Fruit fly (Drosophila melanogaster) whole organism, embryonic: ENCODE results near the gene CG31406.

Experiments
- CG11247 ChIP-seq: fragments of 200-800 bp; sonication (Bioruptor generic); IDR thresholded peaks from 2 replicates; pipeline ENCODE4 v1.3.6; 2022; ENCODE audit warnings: missing biosample characterization, missing genetic modification characterization
- CG11398 ChIP-seq: fragments of 200-800 bp; sonication (Bioruptor generic); optimal IDR thresholded peaks from 2 replicates; lab custom pipeline; 2016; ENCODE audit warnings: missing biosample characterization, missing genetic modification characterization
- CG13123 ChIP-seq: fragments of 200-800 bp; sonication (Bioruptor generic); optimal IDR thresholded peaks from 2 replicates; lab custom pipeline; 2016; ENCODE audit warnings: missing biosample characterization, missing genetic modification characterization
- CG17328 ChIP-seq: fragments of 200-800 bp; sonication (Bioruptor generic); IDR thresholded peaks from 2 replicates; pipeline ENCODE4 v1.3.6; 2022; ENCODE audit warnings: missing biosample characterization, missing genetic modification characterization
- CG31441 ChIP-seq: fragments of 200-800 bp; sonication (Bioruptor generic); IDR thresholded peaks from 2 replicates; pipeline ENCODE4 v1.3.6; 2022; ENCODE audit warnings: missing biosample characterization, missing genetic modification characterization
- CG3163 ChIP-seq: fragments of 200-800 bp; sonication (Bioruptor generic); optimal IDR thresholded peaks from 3 replicates; lab custom pipeline; 2016; ENCODE audit warnings: missing biosample characterization, missing genetic modification characterization
- CG34224 ChIP-seq: fragments of 200-800 bp; sonication (Bioruptor generic); IDR thresholded peaks from 3 replicates; pipeline ENCODE4 v1.3.6; 2022; ENCODE audit warnings: missing biosample characterization, missing genetic modification characterization; ENCODE audit not compliant: partially characterized antibody
- CG4328 ChIP-seq: fragments of 200-800 bp; sonication (Bioruptor generic); optimal IDR thresholded peaks from 3 replicates; lab custom pipeline; 2017; ENCODE audit warnings: missing biosample characterization, missing genetic modification reagents, missing genetic modification characterization
- CG6254 ChIP-seq: fragments of 200-800 bp; sonication (Bioruptor generic); optimal IDR thresholded peaks from 3 replicates; lab custom pipeline; 2017; ENCODE audit warnings: mild to moderate bottlenecking, missing biosample characterization, missing genetic modification reagents, missing genetic modification characterization
- CG6654 ChIP-seq: fragments of 200-800 bp; sonication (Bioruptor generic); optimal IDR thresholded peaks from 2 replicates; lab custom pipeline; 2017; ENCODE audit warnings: missing biosample characterization, mild to moderate bottlenecking, missing genetic modification characterization
- CG6791 ChIP-seq: fragments of 200-800 bp; sonication (Bioruptor generic); IDR thresholded peaks from 3 replicates; pipeline ENCODE4 v1.3.6; 2022; ENCODE audit warnings: missing biosample characterization, missing genetic modification characterization; ENCODE audit not compliant: partially characterized antibody
- CG8089 ChIP-seq: fragments of 200-800 bp; sonication (Bioruptor generic); optimal IDR thresholded peaks from 3 replicates; lab custom pipeline; 2016; ENCODE audit warnings: missing biosample characterization, missing genetic modification characterization
- CG8924 ChIP-seq: fragments of 200-800 bp; optimal IDR thresholded peaks from 3 replicates; lab custom pipeline; 2019; ENCODE audit warnings: missing biosample characterization, mild to moderate bottlenecking, missing genetic modification characterization, moderate library complexity
- CG9817 ChIP-seq: fragments of 200-800 bp; sonication (Bioruptor generic); optimal IDR thresholded peaks from 2 replicates; lab custom pipeline; 2018; ENCODE audit warnings: missing biosample characterization, mild to moderate bottlenecking, missing genetic modification characterization, moderate library complexity
- D19A ChIP-seq: fragments of 200-800 bp; optimal IDR thresholded peaks from 3 replicates; lab custom pipeline; 2019; ENCODE audit warnings: missing biosample characterization, mild to moderate bottlenecking, missing genetic modification characterization, moderate library complexity
- Dek ChIP-seq: fragments of 200-800 bp; sonication (Bioruptor generic); optimal IDR thresholded peaks from 3 replicates; lab custom pipeline; 2019; ENCODE audit warnings: missing biosample characterization, mild to moderate bottlenecking, missing genetic modification characterization, moderate library complexity
- Ets65A ChIP-seq: fragments of 200-800 bp; sonication (Bioruptor generic); peaks from one replicate; lab custom pipeline; 2016; ENCODE audit warnings: missing biosample characterization, missing genetic modification characterization
- Gug ChIP-seq: fragments of 200-800 bp; sonication (Bioruptor generic); IDR thresholded peaks from 4 replicates; pipeline ENCODE4 v1.3.6; 2022; ENCODE audit warnings: missing biosample characterization, missing genetic modification characterization
- Mad ChIP-seq: fragments of 200-800 bp; sonication (Bioruptor generic); optimal IDR thresholded peaks from 2 replicates; lab custom pipeline; 2016; ENCODE audit warnings: missing biosample characterization, missing genetic modification characterization
- Med ChIP-seq: fragments of 200-800 bp; sonication (Bioruptor generic); peaks from one replicate; lab custom pipeline; 2016; ENCODE audit warnings: missing biosample characterization, missing genetic modification characterization, mild to moderate bottlenecking, inconsistent platforms, moderate library complexity
- NC2β ChIP-seq: fragments of 200-800 bp; sonication (Bioruptor generic); optimal IDR thresholded peaks from 2 replicates; lab custom pipeline; 2016; ENCODE audit warnings: missing biosample characterization, missing genetic modification characterization
- Pdp1 ChIP-seq, 2 experiments: fragments of 200-800 bp; sonication (Bioruptor generic); optimal IDR thresholded peaks; 3 replicates each; lab custom pipeline; 2016; ENCODE audit warnings: missing biosample characterization in 2 of 2, missing genetic modification characterization in 2 of 2, mild to moderate bottlenecking in 1 of 2, moderate library complexity in 1 of 2
- Ptx1 ChIP-seq: fragments of 200-800 bp; sonication (Bioruptor generic); IDR thresholded peaks from 2 replicates; pipeline ENCODE4 v1.3.6; 2022; ENCODE audit warnings: missing biosample characterization, missing genetic modification characterization
- Usf ChIP-seq: fragments of 200-800 bp; sonication (Bioruptor generic); optimal IDR thresholded peaks from 2 replicates; lab custom pipeline; 2017; ENCODE audit warnings: missing genotype, missing biosample characterization, missing genetic modification characterization
- ab ChIP-seq: fragments of 200-800 bp; sonication (Bioruptor generic); optimal IDR thresholded peaks from 2 replicates; lab custom pipeline; 2016; ENCODE audit warnings: missing biosample characterization, missing genetic modification characterization
- cas ChIP-seq: fragments of 200-800 bp; sonication (Bioruptor generic); IDR thresholded peaks from 2 replicates; pipeline ENCODE4 v1.3.6; 2022; ENCODE audit warnings: missing biosample characterization, missing genetic modification characterization
- chinmo ChIP-seq: fragments of 200-800 bp; sonication (Bioruptor generic); IDR thresholded peaks from 4 replicates; pipeline ENCODE4 v1.3.6; 2022; ENCODE audit warnings: missing biosample characterization, missing genetic modification characterization; ENCODE audit not compliant: partially characterized antibody
- chm ChIP-seq: fragments of 200-800 bp; sonication (Bioruptor generic); IDR thresholded peaks from 2 replicates; pipeline ENCODE4 v1.3.6; 2022; ENCODE audit warnings: missing biosample characterization, missing genetic modification characterization
- disco-r ChIP-seq: fragments of 200-800 bp; sonication (Bioruptor generic); optimal IDR thresholded peaks from 2 replicates; lab custom pipeline; 2016; ENCODE audit warnings: missing biosample characterization, missing genetic modification characterization
- dmrt99B ChIP-seq: fragments of 200-800 bp; sonication (Bioruptor generic); optimal IDR thresholded peaks from 2 replicates; lab custom pipeline; 2018; ENCODE audit warnings: missing biosample characterization, mild to moderate bottlenecking, missing genetic modification characterization, moderate library complexity
- dpn ChIP-seq, 2 experiments: fragments of 200-800 bp; sonication (Bioruptor generic); optimal IDR thresholded peaks; 3 replicates each; lab custom pipeline; 2016; ENCODE audit warnings: missing biosample characterization in 2 of 2, missing genetic modification characterization in 2 of 2
- ftz-f1 ChIP-seq: fragments of 200-800 bp; sonication (Bioruptor generic); optimal IDR thresholded peaks from 2 replicates; lab custom pipeline; 2016; ENCODE audit warnings: missing biosample characterization, missing genetic modification characterization
- gem ChIP-seq: fragments of 200-800 bp; sonication (Bioruptor generic); optimal IDR thresholded peaks from 2 replicates; lab custom pipeline; 2019; ENCODE audit warnings: missing biosample characterization, mild to moderate bottlenecking, missing genetic modification characterization, moderate library complexity
- inv ChIP-seq: fragments of 200-800 bp; sonication (Bioruptor generic); IDR thresholded peaks from 2 replicates; pipeline ENCODE4 v1.3.6; 2022; ENCODE audit warnings: missing biosample characterization, missing genetic modification characterization; ENCODE audit not compliant: partially characterized antibody
- kah ChIP-seq: fragments of 200-800 bp; sonication (Bioruptor generic); optimal IDR thresholded peaks from 2 replicates; lab custom pipeline; 2018; ENCODE audit warnings: missing biosample characterization, mild to moderate bottlenecking, missing genetic modification characterization
- kay ChIP-seq: fragments of 200-800 bp; sonication (Bioruptor generic); optimal IDR thresholded peaks from 2 replicates; lab custom pipeline; 2016; ENCODE audit warnings: missing biosample characterization, missing genetic modification characterization
- nerfin-1 ChIP-seq: fragments of 200-800 bp; sonication (Bioruptor generic); optimal IDR thresholded peaks from 3 replicates; lab custom pipeline; 2019; ENCODE audit warnings: missing biosample characterization, mild to moderate bottlenecking, missing genetic modification characterization, moderate library complexity
- nmo ChIP-seq: fragments of 200-800 bp; sonication (Bioruptor generic); optimal IDR thresholded peaks from 2 replicates; lab custom pipeline; 2018; ENCODE audit warnings: missing biosample characterization, mild to moderate bottlenecking, missing genetic modification characterization, moderate library complexity
- peb ChIP-seq: fragments of 200-800 bp; sonication (Bioruptor generic); IDR thresholded peaks from 2 replicates; pipeline ENCODE4 v1.3.6; 2022; ENCODE audit warnings: missing biosample characterization, missing genetic modification characterization
- psq ChIP-seq: fragments of 200-800 bp; sonication (Bioruptor generic); optimal IDR thresholded peaks from 2 replicates; lab custom pipeline; 2017; ENCODE audit warnings: missing biosample characterization, missing genetic modification characterization
- ranshi ChIP-seq: fragments of 200-800 bp; sonication (Bioruptor generic); IDR thresholded peaks from 2 replicates; pipeline ENCODE4 v1.3.6; 2022; ENCODE audit warnings: missing biosample characterization, missing genetic modification characterization
- slp2 ChIP-seq: fragments of 200-800 bp; sonication (Bioruptor generic); optimal IDR thresholded peaks from 2 replicates; lab custom pipeline; 2016; ENCODE audit warnings: missing biosample characterization, missing genetic modification characterization
- sug ChIP-seq: fragments of 200-800 bp; optimal IDR thresholded peaks from 2 replicates; lab custom pipeline; 2019; ENCODE audit warnings: missing biosample characterization, mild to moderate bottlenecking, missing genetic modification characterization, moderate library complexity
- trem ChIP-seq: fragments of 200-800 bp; optimal IDR thresholded peaks from 3 replicates; lab custom pipeline; 2019; ENCODE audit warnings: missing biosample characterization, mild to moderate bottlenecking, missing genetic modification characterization, moderate library complexity
- vvl ChIP-seq: fragments of 200-800 bp; sonication (Bioruptor generic); IDR thresholded peaks from 2 replicates; pipeline ENCODE4 v1.3.6; 2022; ENCODE audit warnings: missing biosample characterization, missing genetic modification characterization
- z ChIP-seq: fragments of 200-800 bp; sonication (Bioruptor generic); IDR thresholded peaks from 3 replicates; pipeline ENCODE4 v1.3.6; 2022; ENCODE audit warnings: missing biosample characterization, missing genetic modification characterization

Gene CG31406

DNA sequence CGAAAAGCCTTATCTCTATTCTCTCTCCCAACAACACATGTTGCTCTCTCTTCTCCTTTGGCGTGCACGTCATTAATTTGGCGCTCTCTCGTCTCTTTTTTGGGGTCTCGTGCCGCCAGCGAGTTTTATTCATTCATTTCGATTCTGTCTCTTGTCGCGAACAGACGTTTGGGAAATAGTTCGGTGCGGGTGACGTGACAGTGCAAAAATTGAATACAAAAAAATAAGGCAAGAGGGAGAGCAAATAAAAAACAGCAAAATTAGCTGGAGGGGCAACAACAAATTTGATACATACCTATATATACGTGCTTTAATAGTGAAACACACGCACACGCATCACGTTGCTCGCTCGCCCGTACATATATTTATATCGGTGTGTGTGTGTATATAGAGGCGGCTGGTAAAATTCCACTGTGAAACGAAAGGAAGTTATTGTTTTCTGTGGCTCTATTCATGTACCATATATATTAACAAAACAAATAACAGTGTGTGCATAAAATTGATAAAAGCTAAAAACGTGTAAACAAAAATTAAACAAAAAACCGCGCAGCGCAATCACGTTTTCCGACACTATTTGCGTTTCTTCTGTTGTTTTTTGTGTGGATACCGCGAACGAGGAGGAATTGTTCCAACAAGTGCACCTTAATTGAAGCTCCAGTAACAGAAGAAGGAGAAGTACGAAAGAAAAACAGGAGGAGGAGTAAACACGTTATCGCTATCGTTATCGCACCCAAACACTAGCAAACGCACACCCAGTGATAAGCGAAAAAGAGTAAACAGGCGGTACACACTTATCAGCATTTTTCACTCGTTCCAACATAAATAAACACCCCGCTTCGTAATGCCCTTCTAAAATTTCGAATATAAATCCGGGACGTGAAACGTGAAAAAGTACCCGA is 39.8 kb downstream of the CG31406 start, which contains the start of gene cwo (continued):
- TF ChIP-seq CG34224 (no peak), dpn (GFP tag; optimal IDR thresholded peaks at IDR 0.05; lab: Kevin White, UChicago) (no peak), CG6254 (GFP tag; lab: Kevin White, UChicago) (peak; percentile 56), nerfin-1 (tag; lab: Kevin White, UChicago) (no peak), disco-r (GFP tag; lab: Kevin White, UChicago) (no peak), Gug (peak; percentile 36; the same call in 1 of the 4 replicates), slp2 (no peak), CG13123 (GFP tag; lab: Kevin White, UChicago) (peak; percentile 12), trem (no peak), CG6654 (GFP tag; lab: Kevin White, UChicago) (no peak), cas (GFP tag; lab: Robert Waterston, UW) (no peak), z (no peak), CG31441 (GFP tag; lab: Robert Waterston, UW) (no peak), CG8924 (tag; lab: Kevin White, UChicago) (no peak), vvl (GFP tag; lab: Robert Waterston, UW) (no peak), CG17328 (GFP tag; lab: Robert Waterston, UW) (no peak), CG3163 (GFP tag; lab: Kevin White, UChicago) (peak; percentile 28)

DNA sequence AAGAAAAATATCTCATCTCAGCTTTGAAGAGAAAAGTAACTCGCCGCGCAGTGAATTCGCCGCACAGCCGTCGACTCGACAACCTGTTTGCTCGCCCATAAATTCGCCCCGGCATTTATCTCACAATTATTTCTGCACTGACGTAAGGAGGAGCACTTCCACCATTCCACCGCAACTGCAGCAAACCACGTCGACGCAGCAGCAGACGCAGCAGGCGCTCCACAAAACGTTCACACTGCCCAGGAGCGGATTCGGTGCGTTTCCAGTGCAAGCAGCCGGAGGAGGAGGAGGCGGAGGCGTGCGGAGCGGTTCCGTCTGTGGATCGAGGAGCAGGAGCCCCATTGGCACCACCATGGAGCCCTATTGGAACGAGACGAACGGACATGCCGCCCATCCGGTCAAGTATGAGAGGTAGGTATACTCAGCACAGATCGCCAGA is 40.5 kb downstream of the CG31406 start:
- TF ChIP-seq Pdp1 (GFP tag; optimal IDR thresholded peaks at IDR 0.05; lab: Kevin White, UChicago) (peak in 1 of 2 experiments; percentile 29), CG4328 (no peak), Ets65A (GFP tag; lab: Kevin White, UChicago) (peak; percentile 41), kah (peak; percentile 92), ab (GFP tag; lab: Kevin White, UChicago) (no peak), Med (peak; percentile 58)

DNA sequence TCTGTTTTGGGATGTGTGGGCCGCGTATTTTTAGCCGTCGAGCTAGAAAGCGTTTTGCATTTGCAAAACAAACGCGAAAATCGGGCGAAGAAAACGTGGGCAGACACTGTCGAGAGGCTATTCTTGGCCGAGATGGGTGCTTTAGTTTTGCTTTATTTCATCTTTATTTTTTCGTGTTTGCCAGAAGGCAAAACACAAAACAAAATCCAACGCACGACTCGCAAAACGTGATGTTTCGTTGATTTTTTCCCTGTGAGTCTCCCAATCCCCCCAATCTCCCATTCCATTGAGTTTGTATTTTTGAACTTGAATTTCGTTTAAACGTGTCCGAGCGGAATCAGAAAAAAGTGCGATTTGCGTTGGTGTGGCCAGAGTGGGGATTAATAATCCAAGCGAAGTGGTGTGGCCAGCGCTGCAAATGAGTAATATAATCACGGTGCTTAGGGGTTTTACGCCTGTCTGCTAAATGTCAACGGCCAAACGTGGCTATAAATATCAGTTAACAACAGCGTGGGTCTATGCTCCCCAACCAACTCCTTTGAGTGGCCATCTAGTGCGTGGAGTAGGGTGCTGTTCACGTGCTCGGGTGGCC is 41.4 kb downstream of the CG31406 start:
- TF ChIP-seq ranshi (no peak), nmo (no peak), chinmo (0 out of 4 replicates have a peak, but pooled peaks have one; percentile 46), ftz-f1 (GFP tag; lab: Kevin White, UChicago) (no peak), CG6791 (GFP tag; lab: Robert Waterston, UW) (no peak), psq (GFP tag; lab: Kevin White, UChicago) (no peak), Usf (no peak), CG8089 (no peak), D19A (no peak), gem (tag; lab: Kevin White, UChicago) (no peak), Ets65A (GFP tag; lab: Kevin White, UChicago) (peak; percentile 46), vvl (GFP tag; lab: Robert Waterston, UW) (no peak), CG34224 (no peak), inv (0 out of 2 replicates have a peak, but pooled peaks have one; percentile 9), Gug (no peak), peb (GFP tag; lab: Robert Waterston, UW) (no peak), CG9817 (no peak), sug (tag; lab: Kevin White, UChicago) (no peak), Dek (tag; lab: Kevin White, UChicago) (no peak), Mad (GFP tag; lab: Kevin White, UChicago) (no peak), ab (GFP tag; lab: Kevin White, UChicago) (no peak), kay (GFP tag; lab: Kevin White, UChicago) (no peak), NC2β (no peak), CG11247 (GFP tag; lab: Robert Waterston, UW) (no peak), chm (GFP tag; lab: Robert Waterston, UW) (no peak), dmrt99B (tag; lab: Kevin White, UChicago) (no peak), Ptx1 (no peak), CG11398 (GFP tag; lab: Kevin White, UChicago) (no peak)
